Fruit fly (Drosophila melanogaster) whole organism, embryonic: ENCODE measurements around the gene Usp14.

Experiments used
- CG11093 ChIP-seq: fragments of 200-800 bp; sonication (Bioruptor generic); IDR thresholded peaks from 3 replicates; pipeline ENCODE4 v1.3.6; 2022; ENCODE audit warnings: missing biosample characterization, missing genetic modification characterization
- CG11723 ChIP-seq: fragments of 200-800 bp; sonication (Bioruptor generic); optimal IDR thresholded peaks from 2 replicates; lab custom pipeline; 2017; ENCODE audit warnings: missing biosample characterization, mild to moderate bottlenecking, missing genetic modification characterization
- CG6854 ChIP-seq: fragments of 200-800 bp; sonication (Bioruptor generic); optimal IDR thresholded peaks from 3 replicates; lab custom pipeline; 2017; ENCODE audit warnings: missing biosample characterization, mild to moderate bottlenecking, missing genetic modification characterization
- CG9215 ChIP-seq: fragments of 200-800 bp; sonication (Bioruptor generic); IDR thresholded peaks from 2 replicates; pipeline ENCODE4 v1.3.6; 2022; ENCODE audit warnings: missing biosample characterization, missing genetic modification characterization
- CTCF ChIP-seq: fragments of 200-800 bp; sonication (Bioruptor generic); optimal IDR thresholded peaks from 2 replicates; lab custom pipeline; 2017; ENCODE audit warnings: missing biosample characterization, mild to moderate bottlenecking, missing genetic modification characterization, moderate library complexity
- CrebB ChIP-seq: fragments of 200-800 bp; sonication (Bioruptor generic); optimal IDR thresholded peaks from 3 replicates; lab custom pipeline; 2018; ENCODE audit warnings: missing biosample characterization, mild to moderate bottlenecking, missing genetic modification characterization
- Gug ChIP-seq: fragments of 200-800 bp; sonication (Bioruptor generic); IDR thresholded peaks from 4 replicates; pipeline ENCODE4 v1.3.6; 2022; ENCODE audit warnings: missing biosample characterization, missing genetic modification characterization
- Tbp ChIP-seq: fragments of >200 bp; optimal IDR thresholded peaks from 2 replicates; lab custom pipeline; 2018; ENCODE audit warnings: missing biosample characterization, missing genetic modification characterization
- YL-1 ChIP-seq: fragments of 200-800 bp; sonication (Bioruptor generic); optimal IDR thresholded peaks from 3 replicates; lab custom pipeline; 2017; ENCODE audit warnings: missing biosample characterization, mild to moderate bottlenecking, missing genetic modification characterization
- bbx ChIP-seq: fragments of 200-800 bp; sonication (Bioruptor generic); IDR thresholded peaks from 2 replicates; pipeline ENCODE4 v1.3.6; 2022; ENCODE audit warnings: missing biosample characterization, missing genetic modification characterization; ENCODE audit not compliant: partially characterized antibody

- TF ChIP-seq YL-1 (GFP tag; lab: Kevin White, UChicago) (no peak), bbx (no peak), Tbp (GFP tag; lab: Kevin White, UChicago) (no peak), CG11093 (GFP tag; lab: Robert Waterston, UW) (no peak), CG6854 (no peak), CTCF (no peak), Gug (no peak), CrebB (tag; lab: Kevin White, UChicago) (no peak), CG11723 (GFP tag; lab: Kevin White, UChicago) (no peak), CG9215 (no peak)
These were observed 42.0 kb downstream of the Usp14 start, which contains the start of gene trk for dm6 chr2L:10272224-10272623.
